Fruit fly (Drosophila melanogaster) whole organism, embryonic: Measurements from ENCODE around the gene CG6607.

Source experiments
- ATbp ChIP-seq: fragments of 200-800 bp; sonication (Bioruptor generic); optimal IDR thresholded peaks from 2 replicates; lab custom pipeline; 2017; ENCODE audit warnings: missing biosample characterization, mild to moderate bottlenecking, missing genetic modification characterization, missing genetic modification reagents
- Awh ChIP-seq: fragments of 200-800 bp; sonication (Bioruptor generic); IDR thresholded peaks from 2 replicates; pipeline ENCODE4, ENCODE4 v1.3.6; 2022; ENCODE audit warnings: missing biosample characterization, missing genetic modification characterization
- B-H2 ChIP-seq: fragments of 200-800 bp; sonication (Bioruptor generic); optimal IDR thresholded peaks from 2 replicates; lab custom pipeline; 2018; ENCODE audit warnings: missing biosample characterization, mild to moderate bottlenecking, missing genetic modification characterization
- CG1233 ChIP-seq: fragments of 200-800 bp; sonication (Bioruptor generic); optimal IDR thresholded peaks from 4 replicates; lab custom pipeline; 2018; ENCODE audit warnings: missing biosample characterization, mild to moderate bottlenecking, missing genetic modification characterization
- CG13894 ChIP-seq: fragments of 200-800 bp; sonication (Bioruptor generic); optimal IDR thresholded peaks from 3 replicates; lab custom pipeline; 2018; ENCODE audit warnings: missing biosample characterization, mild to moderate bottlenecking, missing genetic modification characterization, moderate library complexity
- CG16815 ChIP-seq: fragments of 200-800 bp; sonication (Bioruptor generic); optimal IDR thresholded peaks from 3 replicates; lab custom pipeline; 2017; ENCODE audit warnings: missing biosample characterization, mild to moderate bottlenecking, missing genetic modification characterization
- CG2712 ChIP-seq: fragments of 200-800 bp; optimal IDR thresholded peaks from 3 replicates; lab custom pipeline; 2019; ENCODE audit warnings: missing biosample characterization, mild to moderate bottlenecking, missing genetic modification characterization, moderate library complexity
- CG30431 ChIP-seq: fragments of 200-800 bp; sonication (Bioruptor generic); optimal IDR thresholded peaks from 2 replicates; lab custom pipeline; 2017; ENCODE audit warnings: missing biosample characterization, missing genetic modification characterization
- CG31388 ChIP-seq: fragments of 200-800 bp; sonication (Bioruptor generic); optimal IDR thresholded peaks from 2 replicates; lab custom pipeline; 2016; ENCODE audit warnings: missing biosample characterization, missing genetic modification characterization
- CG3163 ChIP-seq: fragments of 200-800 bp; sonication (Bioruptor generic); optimal IDR thresholded peaks from 3 replicates; lab custom pipeline; 2016; ENCODE audit warnings: missing biosample characterization, missing genetic modification characterization
- CG34376 ChIP-seq: fragments of 200-800 bp; sonication (Bioruptor generic); optimal IDR thresholded peaks from 2 replicates; lab custom pipeline; 2018; ENCODE audit warnings: missing biosample characterization, mild to moderate bottlenecking, missing genetic modification characterization
- CG34422 ChIP-seq: fragments of 200-800 bp; sonication (Bioruptor generic); IDR thresholded peaks from 3 replicates; pipeline ENCODE4 v1.3.6; 2022; ENCODE audit warnings: missing biosample characterization, missing genetic modification characterization
- CG6813 ChIP-seq: fragments of 200-800 bp; sonication (Bioruptor generic); optimal IDR thresholded peaks from 2 replicates; lab custom pipeline; 2017; ENCODE audit warnings: missing biosample characterization, missing genetic modification characterization, mild to moderate bottlenecking, moderate library complexity, missing genetic modification reagents
- CG7271 ChIP-seq: fragments of 200-800 bp; sonication (Bioruptor generic); optimal IDR thresholded peaks from 2 replicates; lab custom pipeline; 2018; ENCODE audit warnings: missing biosample characterization, mild to moderate bottlenecking, missing genetic modification characterization, moderate library complexity
- CG8089 ChIP-seq: fragments of 200-800 bp; sonication (Bioruptor generic); optimal IDR thresholded peaks from 3 replicates; lab custom pipeline; 2016; ENCODE audit warnings: missing biosample characterization, missing genetic modification characterization
- CG8290 ChIP-seq, 3 experiments: fragments of 200-800 bp; sonication (Bioruptor generic); optimal IDR thresholded peaks; 2 replicates each; lab custom pipeline; 2016 to 2019; ENCODE audit warnings: missing biosample characterization in 3 of 3, missing genetic modification characterization in 3 of 3, mild to moderate bottlenecking in 2 of 3, moderate library complexity in 1 of 3
- CG9609 ChIP-seq: fragments of 200-800 bp; sonication (Bioruptor generic); optimal IDR thresholded peaks from 3 replicates; lab custom pipeline; 2016; ENCODE audit warnings: missing biosample characterization, missing genetic modification characterization
- CoRest ChIP-seq: fragments of 200-800 bp; sonication (Bioruptor generic); optimal IDR thresholded peaks from 3 replicates; lab custom pipeline; 2018; ENCODE audit warnings: missing biosample characterization, mild to moderate bottlenecking, missing genetic modification characterization, moderate library complexity
- Dad ChIP-seq: fragments of 200-800 bp; sonication (Bioruptor generic); optimal IDR thresholded peaks from 3 replicates; lab custom pipeline; 2016; ENCODE audit warnings: missing biosample characterization, missing genetic modification characterization
- Dbx ChIP-seq: fragments of 200-800 bp; sonication (Bioruptor generic); IDR thresholded peaks from 3 replicates; pipeline ENCODE4 v1.3.6; 2022; ENCODE audit warnings: missing biosample characterization, missing genetic modification characterization
- Ets65A ChIP-seq: fragments of 200-800 bp; sonication (Bioruptor generic); peaks from one replicate; lab custom pipeline; 2016; ENCODE audit warnings: missing biosample characterization, missing genetic modification characterization
- Jarid2 ChIP-seq: fragments of 200-800 bp; sonication (Bioruptor generic); optimal IDR thresholded peaks from 3 replicates; lab custom pipeline; 2017; ENCODE audit warnings: mild to moderate bottlenecking, missing biosample characterization, missing genetic modification reagents, missing genetic modification characterization
- Med ChIP-seq: fragments of 200-800 bp; sonication (Bioruptor generic); peaks from one replicate; lab custom pipeline; 2016; ENCODE audit warnings: missing biosample characterization, missing genetic modification characterization, mild to moderate bottlenecking, inconsistent platforms, moderate library complexity
- Nf-YC ChIP-seq: fragments of 200-800 bp; optimal IDR thresholded peaks from 3 replicates; lab custom pipeline; 2019; ENCODE audit warnings: missing biosample characterization, mild to moderate bottlenecking, missing genetic modification characterization, moderate library complexity
- Side ChIP-seq: fragments of 200-800 bp; sonication (Bioruptor generic); optimal IDR thresholded peaks from 2 replicates; lab custom pipeline; 2016; ENCODE audit warnings: missing biosample characterization, missing genetic modification characterization
- Sry-β ChIP-seq: fragments of 200-800 bp; sonication (Bioruptor generic); optimal IDR thresholded peaks from 2 replicates; lab custom pipeline; 2018; ENCODE audit warnings: missing biosample characterization, mild to moderate bottlenecking, missing genetic modification characterization, moderate library complexity
- al ChIP-seq: fragments of 200-800 bp; sonication (Bioruptor generic); IDR thresholded peaks from 2 replicates; pipeline ENCODE4 v1.3.6; 2022; ENCODE audit warnings: missing biosample characterization, missing genetic modification characterization
- caup ChIP-seq: fragments of 200-800 bp; sonication (Bioruptor generic); optimal IDR thresholded peaks from 3 replicates; lab custom pipeline; 2017; ENCODE audit warnings: missing biosample characterization, mild to moderate bottlenecking, missing genetic modification characterization, moderate library complexity; ENCODE audit not compliant: severe bottlenecking
- crol ChIP-seq: fragments of 200-800 bp; sonication (Bioruptor generic); IDR thresholded peaks from 2 replicates; pipeline ENCODE4 v1.3.6; 2022; ENCODE audit warnings: missing biosample characterization, missing genetic modification characterization
- cwo ChIP-seq: fragments of 200-800 bp; sonication (Bioruptor generic); optimal IDR thresholded peaks from 3 replicates; lab custom pipeline; 2017; ENCODE audit warnings: missing biosample characterization, missing genetic modification characterization, mild to moderate bottlenecking, moderate library complexity, missing genetic modification reagents
- ems ChIP-seq: fragments of 200-800 bp; sonication (Bioruptor generic); optimal IDR thresholded peaks from 3 replicates; lab custom pipeline; 2016; ENCODE audit warnings: missing biosample characterization, missing genetic modification characterization
- eve ChIP-seq, 2 experiments: fragments of >200 bp; optimal IDR thresholded peaks; 2 replicates each; lab custom pipeline; 2017; ENCODE audit warnings: missing biosample characterization in 2 of 2, missing genetic modification characterization in 2 of 2
- exex ChIP-seq: fragments of 200-800 bp; sonication (Bioruptor generic); optimal IDR thresholded peaks from 4 replicates; lab custom pipeline; 2018; ENCODE audit warnings: missing biosample characterization, mild to moderate bottlenecking, missing genetic modification characterization, moderate library complexity
- gem ChIP-seq: fragments of 200-800 bp; sonication (Bioruptor generic); optimal IDR thresholded peaks from 2 replicates; lab custom pipeline; 2019; ENCODE audit warnings: missing biosample characterization, mild to moderate bottlenecking, missing genetic modification characterization, moderate library complexity
- gsb ChIP-seq: fragments of 200-800 bp; sonication (Bioruptor generic); IDR thresholded peaks from 2 replicates; pipeline ENCODE4 v1.3.6; 2022; ENCODE audit warnings: missing biosample characterization, missing genetic modification characterization
- gt ChIP-seq: fragments of 200-800 bp; sonication (Bioruptor generic); IDR thresholded peaks from 2 replicates; pipeline ENCODE4 v1.3.6; 2022; ENCODE audit warnings: missing biosample characterization, missing genetic modification characterization
- luna ChIP-seq: fragments of 200-800 bp; sonication (Bioruptor generic); optimal IDR thresholded peaks from 2 replicates; lab custom pipeline; 2016; ENCODE audit warnings: missing biosample characterization, missing genetic modification characterization
- mirr ChIP-seq: fragments of 200-800 bp; sonication (Bioruptor generic); optimal IDR thresholded peaks from 3 replicates; lab custom pipeline; 2018; ENCODE audit warnings: missing biosample characterization, mild to moderate bottlenecking, missing genetic modification characterization
- mld ChIP-seq: fragments of 200-800 bp; sonication (Bioruptor generic); IDR thresholded peaks from 3 replicates; pipeline ENCODE4 v1.3.6; 2022; ENCODE audit warnings: missing biosample characterization, missing genetic modification characterization; ENCODE audit not compliant: partially characterized antibody
- pfk ChIP-seq: fragments of 200-800 bp; sonication (Bioruptor generic); optimal IDR thresholded peaks from 2 replicates; lab custom pipeline; 2018; ENCODE audit warnings: missing biosample characterization, mild to moderate bottlenecking, missing genetic modification characterization, moderate library complexity
- pho ChIP-seq: fragments of 200-800 bp; sonication (Bioruptor generic); optimal IDR thresholded peaks from 2 replicates; lab custom pipeline; 2016; ENCODE audit warnings: missing biosample characterization, missing genetic modification characterization
- pzg ChIP-seq: fragments of 200-800 bp; sonication (Bioruptor generic); optimal IDR thresholded peaks from 3 replicates; lab custom pipeline; 2018; ENCODE audit warnings: missing biosample characterization, mild to moderate bottlenecking, missing genetic modification characterization, moderate library complexity
- repo ChIP-seq: fragments of 200-800 bp; sonication (Bioruptor generic); optimal IDR thresholded peaks from 2 replicates; lab custom pipeline; 2016; ENCODE audit warnings: missing biosample characterization, missing genetic modification characterization
- rib ChIP-seq: fragments of 200-800 bp; sonication (Bioruptor generic); IDR thresholded peaks from 2 replicates; pipeline ENCODE4 v1.3.6; 2022; ENCODE audit warnings: missing biosample characterization, missing genetic modification characterization
- row ChIP-seq: fragments of 200-800 bp; sonication (Bioruptor generic); IDR thresholded peaks from 3 replicates; pipeline ENCODE4 v1.3.6; 2022; ENCODE audit warnings: missing biosample characterization, missing genetic modification characterization
- slou ChIP-seq: fragments of 200-800 bp; sonication (Bioruptor generic); optimal IDR thresholded peaks from 3 replicates; lab custom pipeline; 2016; ENCODE audit warnings: missing biosample characterization, missing genetic modification characterization
- wdn ChIP-seq: fragments of 200-800 bp; sonication (Bioruptor generic); IDR thresholded peaks from 2 replicates; pipeline ENCODE4 v1.3.6; 2022; ENCODE audit warnings: missing biosample characterization, missing genetic modification characterization

CG6607 gene

DNA sequence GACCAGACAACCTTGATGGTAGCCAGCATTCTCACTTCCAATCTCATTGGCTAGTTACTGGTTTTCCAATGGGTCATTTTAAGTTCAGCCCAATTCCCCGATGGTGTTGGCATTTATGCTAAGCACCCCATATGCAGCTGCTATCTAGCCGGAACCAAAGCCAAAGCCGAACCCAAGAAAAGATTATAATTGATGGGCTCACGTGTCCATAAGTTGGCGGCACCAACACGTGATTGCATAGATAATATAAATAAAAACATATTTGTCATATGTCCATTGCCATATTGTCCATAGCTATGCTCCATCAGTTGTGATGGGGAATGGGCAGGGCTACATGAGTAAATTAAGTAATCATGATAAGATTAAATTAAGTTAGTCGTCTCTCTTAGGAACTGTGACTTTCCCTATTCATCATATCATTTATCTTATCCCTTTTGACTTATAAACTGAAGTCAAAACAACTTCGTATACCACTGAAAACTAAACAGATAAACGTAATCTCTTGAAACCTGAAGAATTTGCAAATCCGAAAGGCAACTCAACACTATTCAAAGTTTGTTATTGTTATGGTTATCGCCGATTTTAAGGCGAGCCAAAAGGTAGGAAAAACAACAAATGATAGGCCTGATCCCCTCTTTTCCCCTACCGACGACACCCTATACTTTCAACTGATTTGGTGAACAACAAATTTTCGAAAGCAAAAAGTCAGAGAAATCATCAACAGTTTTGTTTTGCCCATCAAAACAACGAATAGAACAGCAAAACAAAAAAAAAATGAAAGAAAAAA, 35.4 kb downstream of the CG6607 start:
- TF ChIP-seq exex (peak; percentile 77), mld (GFP tag; lab: Robert Waterston, UW) (peak; percentile 42; the same call in 1 of the 3 replicates), eve (GFP tag; optimal IDR thresholded peaks at IDR 0.05; lab: Kevin White, UChicago) (no peak), mirr (GFP tag; lab: Kevin White, UChicago) (peak; percentile 44), crol (0 out of 2 replicates have a peak, but pooled peaks have one; percentile 20), CG34376 (GFP tag; lab: Kevin White, UChicago) (peak; percentile 63), rib (GFP tag; lab: Robert Waterston, UW) (peak; percentile 62; the same call in 1 of the 2 replicates), cwo (peak; percentile 90), Med (GFP tag; lab: Kevin White, UChicago) (peak; percentile 33), Sry-β (GFP tag; lab: Kevin White, UChicago) (no peak), CG9609 (GFP tag; lab: Kevin White, UChicago) (no peak)

DNA sequence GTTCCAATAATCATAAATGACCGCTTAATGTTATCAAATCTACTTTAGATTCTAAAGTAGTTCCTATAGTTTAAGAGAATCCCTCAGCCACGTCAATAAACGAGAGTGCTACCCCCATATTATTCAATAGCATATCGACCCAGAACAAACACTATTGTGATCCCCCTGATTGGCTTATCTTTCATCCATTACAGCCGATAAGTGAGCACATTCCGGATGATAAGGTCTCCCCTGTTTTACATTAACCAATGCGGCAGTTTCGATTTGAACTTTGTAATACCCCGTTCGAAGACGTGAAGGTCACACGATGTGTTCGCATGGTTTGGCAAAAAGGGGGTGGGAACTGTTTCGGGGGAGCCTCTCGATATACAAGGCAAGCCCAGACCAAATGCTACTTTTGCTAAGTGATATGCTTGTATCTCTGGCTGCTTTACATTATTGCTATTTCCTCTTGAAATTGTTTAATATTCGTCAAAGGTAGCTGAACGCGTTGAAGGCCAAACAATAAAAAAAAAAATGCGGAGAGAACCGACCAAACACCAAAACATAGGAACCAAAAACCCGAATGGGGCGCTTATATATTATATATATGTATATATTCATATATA, 36.4 kb downstream of the CG6607 start:
- TF ChIP-seq CG6813 (GFP tag; lab: Kevin White, UChicago) (peak; percentile 8), pfk (GFP tag; lab: Kevin White, UChicago) (no peak), repo (GFP tag; lab: Kevin White, UChicago) (no peak), Ets65A (GFP tag; lab: Kevin White, UChicago) (no peak), Nf-YC (tag; lab: Kevin White, UChicago) (peak; percentile 46), ATbp (no peak), CG1233 (peak; percentile 2), CG8089 (GFP tag; lab: Kevin White, UChicago) (no peak), row (GFP tag; lab: Robert Waterston, UW) (no peak), Dad (GFP tag; lab: Kevin White, UChicago) (no peak), gem (tag; lab: Kevin White, UChicago) (no peak), CG8290 (GFP tag; optimal IDR thresholded peaks at IDR 0.05; lab: Kevin White, UChicago) (no peak), CG8290 (tag; optimal IDR thresholded peaks at IDR 0.05; lab: Kevin White, UChicago) (peak in 1 of 2 experiments; percentile 37), CG30431 (GFP tag; lab: Kevin White, UChicago) (no peak), CG16815 (GFP tag; lab: Kevin White, UChicago) (no peak), Awh (GFP tag; lab: Robert Waterston, UW) (no peak), CG34422 (no peak), slou (GFP tag; lab: Kevin White, UChicago) (no peak), CoRest (tag; lab: Kevin White, UChicago) (no peak), luna (GFP tag; lab: Kevin White, UChicago) (no peak), CG34376 (GFP tag; lab: Kevin White, UChicago) (peak; percentile 73), mirr (GFP tag; lab: Kevin White, UChicago) (peak; percentile 92), CG7271 (tag; lab: Kevin White, UChicago) (no peak), gsb (GFP tag; lab: Robert Waterston, UW) (peak; percentile 10; the same call in 1 of the 2 replicates), Dbx (GFP tag; lab: Robert Waterston, UW) (peak; percentile 27; the same call in 1 of the 3 replicates), CG13894 (peak; percentile 42), pho (GFP tag; lab: Kevin White, UChicago) (no peak), al (GFP tag; lab: Robert Waterston, UW) (no peak), gt (GFP tag; lab: Robert Waterston, UW) (no peak), Side (GFP tag; lab: Kevin White, UChicago) (no peak), ems (no peak), caup (GFP tag; lab: Kevin White, UChicago) (no peak), B-H2 (GFP tag; lab: Kevin White, UChicago) (no peak), wdn (GFP tag; lab: Robert Waterston, UW) (no peak), CG3163 (GFP tag; lab: Kevin White, UChicago) (no peak), CG2712 (no peak), pzg (GFP tag; lab: Kevin White, UChicago) (no peak), Jarid2 (GFP tag; lab: Kevin White, UChicago) (no peak), CG31388 (no peak)
